Worm (Caenorhabditis elegans): ENCODE results near the gene exos-2.

The exos-2 gene

ce11 chrIV:6403399-6403798 lies 11.9 kb upstream of the exos-2 start (continued):
- no peak for TF ChIP-seq atf-7 (tag; optimal IDR thresholded peaks at IDR 0.05)

DNA sequence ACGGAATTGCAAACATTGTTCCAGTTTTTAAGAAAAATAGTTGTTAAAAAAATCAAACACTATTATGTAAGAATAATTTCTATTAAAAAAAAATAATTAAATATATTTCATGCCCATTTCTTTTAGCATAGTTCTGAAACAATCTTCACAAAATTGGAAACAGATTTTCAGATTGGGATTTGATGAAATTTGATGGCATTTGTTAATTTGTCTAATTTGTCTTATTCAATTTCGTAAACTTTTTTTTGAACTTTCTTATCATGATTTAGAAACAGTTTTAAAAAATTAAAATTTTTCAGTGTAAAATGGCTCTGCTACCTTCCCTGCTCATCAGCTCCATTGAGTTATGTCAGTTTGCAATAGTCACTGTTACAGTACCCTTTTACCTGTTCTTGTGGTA lies 10.4 kb upstream of the exos-2 start, which contains the start of gene srv-13:
srv-13 (plus strand) TSS at position 301 of the 400 bp plus-strand sequence.
- no peak for TF ChIP-seq ceh-79 (tag; optimal IDR thresholded peaks at IDR 0.05)
- no peak for TF ChIP-seq T07F8.4 (tag; optimal IDR thresholded peaks at IDR 0.05)
- no peak for TF ChIP-seq F37B4.10 (GFP tag; IDR thresholded peaks at IDR 0.05)
- no peak for TF ChIP-seq tlf-1 (GFP tag; optimal IDR thresholded peaks at IDR 0.05)
- TF ChIP-seq C06A6.2 (GFP tag; conservative IDR thresholded peaks at IDR 0.05), result no peak
- TF ChIP-seq lsy-27 (tag; optimal IDR thresholded peaks at IDR 0.05; ENCODE audit: borderline replicate concordance, insufficient read depth), result no peak

ce11 chrIV:6413482-6413881 lies 1.8 kb upstream of the exos-2 start, which contains the start of gene nlp-71:
nlp-71 (minus strand) TSS chrIV:6413582.
- TF ChIP-seq lin-40 (tag; optimal IDR thresholded peaks at IDR 0.05) (no peak), fkh-3 (tag; optimal IDR thresholded peaks at IDR 0.05) (no peak), dpff-1 (tag; optimal IDR thresholded peaks at IDR 0.05) (no peak), Y79H2A.3 (GFP tag; conservative IDR thresholded peaks at IDR 0.05) (no peak), sea-2 (GFP tag; IDR thresholded peaks at IDR 0.05) (no peak), ceh-79 (tag; optimal IDR thresholded peaks at IDR 0.05) (no peak), lin-54 (GFP tag; optimal IDR thresholded peaks at IDR 0.05) (no peak), rpc-1 (optimal IDR thresholded peaks at IDR 0.05) (no peak), rpc-1 (tag; optimal IDR thresholded peaks at IDR 0.05) (no peak), K12H6.12 (tag; optimal IDR thresholded peaks at IDR 0.05) (no peak), B0019.2 (GFP tag; conservative IDR thresholded peaks at IDR 0.05) (no peak), hmg-20 (GFP tag; IDR thresholded peaks at IDR 0.05) (no peak), let-607 (tag; optimal IDR thresholded peaks at IDR 0.05) (no peak)

DNA sequence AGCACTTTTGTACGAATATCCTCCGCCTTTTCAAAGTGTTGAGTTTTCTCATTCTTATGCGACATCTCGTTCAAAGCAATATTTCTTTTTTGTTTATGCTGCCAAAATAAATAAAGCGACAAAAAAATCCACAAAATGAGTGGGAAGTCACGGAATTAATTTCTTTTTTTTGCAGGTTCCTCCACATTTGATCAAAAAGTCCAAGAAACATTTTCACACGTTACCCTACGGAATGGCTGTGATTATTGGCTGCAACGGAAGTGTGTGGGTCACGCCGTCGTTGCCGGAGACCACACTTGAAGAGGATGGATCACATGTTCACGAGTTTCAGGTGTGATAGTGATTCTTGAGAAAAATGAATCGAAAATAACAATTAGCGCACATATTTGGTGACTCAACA lies 1.3 kb downstream of the exos-2 start, which contains the start of gene Y73B6BL.22:
Y73B6BL.22 (minus strand) TSS at position 101 of the 400 bp plus-strand sequence.
- TF ChIP-seq aptf-3 (GFP tag; IDR thresholded peaks at IDR 0.05), result no peak
- no peak for TF ChIP-seq K12H6.12 (tag; optimal IDR thresholded peaks at IDR 0.05)
- no peak for TF ChIP-seq F39B2.1 (GFP tag; IDR thresholded peaks at IDR 0.05)
- TF ChIP-seq athp-1 (tag; optimal IDR thresholded peaks at IDR 0.05), result no peak
- no peak for TF ChIP-seq mcd-1 (GFP tag; IDR thresholded peaks at IDR 0.05)
- TF ChIP-seq ekl-4 (GFP tag; IDR thresholded peaks at IDR 0.05), result no peak
- no peak for TF ChIP-seq him-1 (tag; optimal IDR thresholded peaks at IDR 0.05)

- TF ChIP-seq ztf-26 (tag; optimal IDR thresholded peaks at IDR 0.05), result no peak
- no peak for TF ChIP-seq hsf-1 (GFP tag; IDR thresholded peaks at IDR 0.05)
- TF ChIP-seq mel-28 (tag; optimal IDR thresholded peaks at IDR 0.05; ENCODE audit: borderline replicate concordance), result no peak
- TF ChIP-seq lin-26 (GFP tag; IDR thresholded peaks at IDR 0.05), result peak; percentile 38; the same call in 1 of the 2 replicates
- TF ChIP-seq T07F8.4 (tag; optimal IDR thresholded peaks at IDR 0.05), result no peak
- no peak for TF ChIP-seq aptf-3 (GFP tag; IDR thresholded peaks at IDR 0.05)
- no peak for TF ChIP-seq attf-3 (GFP tag; conservative IDR thresholded peaks at IDR 0.05)
- no peak for TF ChIP-seq ztf-18 (tag; optimal IDR thresholded peaks at IDR 0.05)
- TF ChIP-seq xnd-1 (tag; optimal IDR thresholded peaks at IDR 0.05), result peak; percentile 36
- TF ChIP-seq sptf-2 (GFP tag; optimal IDR thresholded peaks at IDR 0.05), result no peak
- TF ChIP-seq nhr-120 (GFP tag; IDR thresholded peaks at IDR 0.05), result no peak
- no peak for TF ChIP-seq nhr-80 (tag; optimal IDR thresholded peaks at IDR 0.05)
- TF ChIP-seq hlh-12 (tag; optimal IDR thresholded peaks at IDR 0.05), result no peak
- TF ChIP-seq madf-6 (GFP tag; IDR thresholded peaks at IDR 0.05), result no peak
- no peak for TF ChIP-seq ceh-58 (GFP tag; IDR thresholded peaks at IDR 0.05)
- TF ChIP-seq dpl-1 (GFP tag; optimal IDR thresholded peaks at IDR 0.05), result no peak
- no peak for TF ChIP-seq unc-130 (GFP tag; optimal IDR thresholded peaks at IDR 0.05)
- 0 out of 2 replicates have a peak, but pooled peaks have one; percentile 52 for TF ChIP-seq attf-6 (GFP tag; IDR thresholded peaks at IDR 0.05)
- TF ChIP-seq hmg-1.2 (GFP tag; IDR thresholded peaks at IDR 0.05), result no peak
- peak; percentile 71 for TF ChIP-seq F49E8.2 (tag; optimal IDR thresholded peaks at IDR 0.05; ENCODE audit: insufficient read depth)
Measured at ce11 chrIV:6417612-6418011, 2.3 kb downstream of the exos-2 start.

All from whole organism, young adult.